Worm (Caenorhabditis elegans): ENCODE data around the gene str-16.

DNA sequence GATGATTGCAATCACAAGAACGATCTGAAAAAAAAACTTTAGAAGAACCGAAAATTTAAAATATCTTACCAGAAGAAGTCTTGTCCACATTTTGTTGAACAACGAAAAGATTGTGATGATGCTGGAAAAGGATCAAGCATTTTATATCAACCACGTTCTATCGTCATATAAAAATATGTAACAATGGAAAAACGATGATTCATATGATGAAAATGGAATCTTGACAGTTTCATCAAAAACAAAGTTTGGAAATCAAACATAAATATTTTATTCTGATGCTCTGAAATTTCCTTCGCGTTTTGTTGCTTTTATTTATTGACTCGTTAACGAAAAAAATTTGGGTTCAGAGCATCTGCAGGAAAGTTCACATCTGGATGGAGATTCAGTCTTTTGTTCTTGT lies at the start of gene str-16, which contains the start of gene K08D9.9:
- no peak for TF ChIP-seq aly-1 (tag; optimal IDR thresholded peaks at IDR 0.05)
- TF ChIP-seq tbx-37 (GFP tag; conservative IDR thresholded peaks at IDR 0.05), result no peak
- TF ChIP-seq ama-1 (optimal IDR thresholded peaks at IDR 0.05), result no peak
- TF ChIP-seq scrt-1 (GFP tag; IDR thresholded peaks at IDR 0.05), result no peak
- TF ChIP-seq ceh-36 (tag; optimal IDR thresholded peaks at IDR 0.05), result no peak
- no peak for TF ChIP-seq tbx-11 (GFP tag; IDR thresholded peaks at IDR 0.05)
- no peak for TF ChIP-seq B0310.2 (tag; optimal IDR thresholded peaks at IDR 0.05)
- TF ChIP-seq tra-4 (tag; optimal IDR thresholded peaks at IDR 0.05), result no peak

Data from whole organism, early embryonic.